Fruit fly (Drosophila melanogaster) whole organism, embryonic: ENCODE data around the gene PGAP1.

Experiments
- Awh ChIP-seq: fragments of 200-800 bp; sonication (Bioruptor generic); IDR thresholded peaks from 2 replicates; pipeline ENCODE4, ENCODE4 v1.3.6; 2022; ENCODE audit warnings: missing biosample characterization, missing genetic modification characterization
- CG1024 ChIP-seq: fragments of 200-800 bp; sonication (Bioruptor generic); IDR thresholded peaks from 2 replicates; pipeline ENCODE4 v1.3.6; 2022; ENCODE audit warnings: missing biosample characterization, missing genetic modification characterization
- CG10274 ChIP-seq: fragments of 200-800 bp; sonication (Bioruptor generic); optimal IDR thresholded peaks from 3 replicates; lab custom pipeline; 2017; ENCODE audit warnings: missing biosample characterization, mild to moderate bottlenecking, missing genetic modification characterization
- CG13424 ChIP-seq: fragments of 200-800 bp; sonication (Bioruptor generic); optimal IDR thresholded peaks from 2 replicates; lab custom pipeline; 2019; ENCODE audit warnings: missing biosample characterization, mild to moderate bottlenecking, missing genetic modification characterization, moderate library complexity
- CG16815 ChIP-seq: fragments of 200-800 bp; sonication (Bioruptor generic); optimal IDR thresholded peaks from 3 replicates; lab custom pipeline; 2017; ENCODE audit warnings: missing biosample characterization, mild to moderate bottlenecking, missing genetic modification characterization
- CG17328 ChIP-seq: fragments of 200-800 bp; sonication (Bioruptor generic); IDR thresholded peaks from 2 replicates; pipeline ENCODE4 v1.3.6; 2022; ENCODE audit warnings: missing biosample characterization, missing genetic modification characterization
- CG17361 ChIP-seq: fragments of 200-800 bp; sonication (Bioruptor generic); IDR thresholded peaks from 3 replicates; pipeline ENCODE4 v1.3.6; 2022; ENCODE audit warnings: missing biosample characterization, missing genetic modification characterization
- CG17912 ChIP-seq: fragments of 200-800 bp; sonication (Bioruptor generic); optimal IDR thresholded peaks from 2 replicates; lab custom pipeline; 2018; ENCODE audit warnings: missing biosample characterization, mild to moderate bottlenecking, missing genetic modification characterization
- CG32772 ChIP-seq: fragments of 200-800 bp; sonication (Bioruptor generic); IDR thresholded peaks from 2 replicates; pipeline ENCODE4 v1.3.6; 2022; ENCODE audit warnings: missing biosample characterization, missing genetic modification characterization
- CG33557 ChIP-seq: fragments of 200-800 bp; sonication (Bioruptor generic); optimal IDR thresholded peaks from 2 replicates; lab custom pipeline; 2019; ENCODE audit warnings: missing biosample characterization, mild to moderate bottlenecking, missing genetic modification characterization, moderate library complexity
- CG4328 ChIP-seq: fragments of 200-800 bp; sonication (Bioruptor generic); optimal IDR thresholded peaks from 3 replicates; lab custom pipeline; 2017; ENCODE audit warnings: missing biosample characterization, missing genetic modification reagents, missing genetic modification characterization
- CG4404 ChIP-seq: fragments of 200-800 bp; sonication (Bioruptor generic); IDR thresholded peaks from 2 replicates; pipeline ENCODE4 v1.3.6; 2022; ENCODE audit warnings: missing biosample characterization, missing genetic modification characterization
- CG4617 ChIP-seq: fragments of 200-800 bp; sonication (Bioruptor generic); optimal IDR thresholded peaks from 3 replicates; lab custom pipeline; 2016; ENCODE audit warnings: missing biosample characterization, missing genetic modification characterization, borderline replicate concordance
- CG6813 ChIP-seq: fragments of 200-800 bp; sonication (Bioruptor generic); optimal IDR thresholded peaks from 2 replicates; lab custom pipeline; 2017; ENCODE audit warnings: missing biosample characterization, missing genetic modification characterization, mild to moderate bottlenecking, moderate library complexity, missing genetic modification reagents
- CG7372 ChIP-seq: fragments of 200-800 bp; sonication (Bioruptor generic); IDR thresholded peaks from 2 replicates; pipeline ENCODE4 v1.3.6; 2022; ENCODE audit warnings: missing biosample characterization, missing genetic modification characterization
- CG7556 ChIP-seq: fragments of 200-800 bp; sonication (Bioruptor generic); optimal IDR thresholded peaks from 2 replicates; lab custom pipeline; 2017; ENCODE audit warnings: missing biosample characterization, mild to moderate bottlenecking, missing genetic modification characterization
- CG7745 ChIP-seq: fragments of 200-800 bp; sonication (Bioruptor generic); optimal IDR thresholded peaks from 2 replicates; lab custom pipeline; 2018; ENCODE audit warnings: missing biosample characterization, mild to moderate bottlenecking, missing genetic modification characterization, moderate library complexity
- CG7839 ChIP-seq: fragments of 200-800 bp; sonication (Bioruptor generic); optimal IDR thresholded peaks from 3 replicates; lab custom pipeline; 2018; ENCODE audit warnings: missing biosample characterization, mild to moderate bottlenecking, missing genetic modification characterization, moderate library complexity
- CG9932 ChIP-seq: fragments of 200-800 bp; sonication (Bioruptor generic); IDR thresholded peaks from 2 replicates; pipeline ENCODE4 v1.3.6; 2022; ENCODE audit warnings: missing biosample characterization, missing genetic modification characterization
- Dek ChIP-seq: fragments of 200-800 bp; sonication (Bioruptor generic); optimal IDR thresholded peaks from 3 replicates; lab custom pipeline; 2019; ENCODE audit warnings: missing biosample characterization, mild to moderate bottlenecking, missing genetic modification characterization, moderate library complexity
- Doc2 ChIP-seq: fragments of 200-800 bp; sonication (Bioruptor generic); IDR thresholded peaks from 2 replicates; pipeline ENCODE4 v1.3.6; 2022; ENCODE audit warnings: missing biosample characterization, missing genetic modification characterization
- Meics ChIP-seq: fragments of 200-800 bp; sonication (Bioruptor generic); optimal IDR thresholded peaks from 2 replicates; lab custom pipeline; 2017; ENCODE audit warnings: missing biosample characterization, mild to moderate bottlenecking, missing genetic modification characterization
- Oaz ChIP-seq: fragments of 200-800 bp; sonication (Bioruptor generic); IDR thresholded peaks from 2 replicates; pipeline ENCODE4 v1.3.6; 2022; ENCODE audit warnings: missing biosample characterization, missing genetic modification characterization
- Opbp ChIP-seq: fragments of 200-800 bp; sonication (Bioruptor generic); IDR thresholded peaks from 3 replicates; pipeline ENCODE4 v1.3.6; 2022; ENCODE audit warnings: missing biosample characterization, missing genetic modification characterization; ENCODE audit not compliant: partially characterized antibody
- Ravus ChIP-seq: fragments of 200-800 bp; sonication (Bioruptor generic); IDR thresholded peaks from 2 replicates; pipeline ENCODE4 v1.3.6; 2022; ENCODE audit warnings: missing biosample characterization, missing genetic modification characterization
- Sox102F ChIP-seq: fragments of 200-800 bp; sonication (Bioruptor generic); optimal IDR thresholded peaks from 2 replicates; lab custom pipeline; 2018; ENCODE audit warnings: missing biosample characterization, mild to moderate bottlenecking, missing genetic modification characterization, moderate library complexity
- TFAM ChIP-seq: fragments of 200-800 bp; sonication (Bioruptor generic); optimal IDR thresholded peaks from 2 replicates; lab custom pipeline; 2017; ENCODE audit warnings: missing biosample characterization, missing genetic modification characterization, inconsistent platforms
- al ChIP-seq: fragments of 200-800 bp; sonication (Bioruptor generic); IDR thresholded peaks from 2 replicates; pipeline ENCODE4 v1.3.6; 2022; ENCODE audit warnings: missing biosample characterization, missing genetic modification characterization
- cato ChIP-seq: fragments of 200-800 bp; sonication (Bioruptor generic); optimal IDR thresholded peaks from 2 replicates; lab custom pipeline; 2016; ENCODE audit warnings: missing biosample characterization, missing genetic modification characterization, borderline replicate concordance
- chinmo ChIP-seq: fragments of 200-800 bp; sonication (Bioruptor generic); IDR thresholded peaks from 4 replicates; pipeline ENCODE4 v1.3.6; 2022; ENCODE audit warnings: missing biosample characterization, missing genetic modification characterization; ENCODE audit not compliant: partially characterized antibody
- eve ChIP-seq, 2 experiments: fragments of >200 bp; optimal IDR thresholded peaks; 2 replicates each; lab custom pipeline; 2017; ENCODE audit warnings: missing biosample characterization in 2 of 2, missing genetic modification characterization in 2 of 2
- exex ChIP-seq: fragments of 200-800 bp; sonication (Bioruptor generic); optimal IDR thresholded peaks from 4 replicates; lab custom pipeline; 2018; ENCODE audit warnings: missing biosample characterization, mild to moderate bottlenecking, missing genetic modification characterization, moderate library complexity
- ftz-f1 ChIP-seq: fragments of 200-800 bp; sonication (Bioruptor generic); optimal IDR thresholded peaks from 2 replicates; lab custom pipeline; 2016; ENCODE audit warnings: missing biosample characterization, missing genetic modification characterization
- gfzf ChIP-seq: fragments of 200-800 bp; sonication (Bioruptor generic); optimal IDR thresholded peaks from 2 replicates; lab custom pipeline; 2016; ENCODE audit warnings: missing biosample characterization, mild to moderate bottlenecking, missing genetic modification characterization, moderate library complexity
- grn ChIP-seq: fragments of 200-800 bp; sonication (Bioruptor generic); optimal IDR thresholded peaks from 3 replicates; lab custom pipeline; 2017; ENCODE audit warnings: missing biosample characterization, missing genetic modification characterization
- her ChIP-seq: fragments of 200-800 bp; sonication (Bioruptor generic); optimal IDR thresholded peaks from 2 replicates; lab custom pipeline; 2016; ENCODE audit warnings: missing biosample characterization, missing genetic modification characterization
- hkb ChIP-seq, 2 experiments: fragments of 200-800 bp in 1 of 2; fragments of >200 bp in 1 of 2; sonication (Bioruptor generic) in 1 of 2; IDR thresholded peaks in 1 of 2; optimal IDR thresholded peaks in 1 of 2; 2 replicates each; pipeline versions ENCODE4 v1.3.6 to Lab custom; 2017 to 2022; ENCODE audit warnings: missing biosample characterization in 1 of 2, missing genetic modification characterization in 1 of 2
- klu ChIP-seq: fragments of 200-800 bp; sonication (Bioruptor generic); IDR thresholded peaks from 2 replicates; pipeline ENCODE4 v1.3.6; 2022; ENCODE audit warnings: missing biosample characterization, missing genetic modification characterization
- kni ChIP-seq: fragments of 200-800 bp; sonication (Bioruptor generic); optimal IDR thresholded peaks from 3 replicates; lab custom pipeline; 2017; ENCODE audit warnings: mild to moderate bottlenecking, missing biosample characterization, missing genetic modification reagents, missing genetic modification characterization
- nerfin-1 ChIP-seq: fragments of 200-800 bp; sonication (Bioruptor generic); optimal IDR thresholded peaks from 3 replicates; lab custom pipeline; 2019; ENCODE audit warnings: missing biosample characterization, mild to moderate bottlenecking, missing genetic modification characterization, moderate library complexity
- nom ChIP-seq: fragments of 200-800 bp; sonication (Bioruptor generic); optimal IDR thresholded peaks from 2 replicates; lab custom pipeline; 2017; ENCODE audit warnings: missing biosample characterization, missing genetic modification characterization, mild to moderate bottlenecking, moderate library complexity, missing genetic modification reagents
- onecut ChIP-seq: fragments of 200-800 bp; sonication (Bioruptor generic); IDR thresholded peaks from 2 replicates; pipeline ENCODE4 v1.3.6; 2022; ENCODE audit warnings: missing biosample characterization, missing genetic modification characterization
- pb ChIP-seq: fragments of 200-800 bp; sonication (Bioruptor generic); optimal IDR thresholded peaks from 3 replicates; lab custom pipeline; 2016; ENCODE audit warnings: missing biosample characterization, missing genetic modification characterization
- pnt ChIP-seq: fragments of 200-800 bp; sonication (Bioruptor generic); optimal IDR thresholded peaks from 3 replicates; lab custom pipeline; 2016; ENCODE audit warnings: missing biosample characterization, missing genetic modification characterization
- scrt ChIP-seq: fragments of 200-800 bp; sonication (Bioruptor generic); optimal IDR thresholded peaks from 2 replicates; lab custom pipeline; 2018; ENCODE audit warnings: missing biosample characterization, mild to moderate bottlenecking, missing genetic modification characterization, moderate library complexity
- sqz ChIP-seq: fragments of 200-800 bp; sonication (Bioruptor generic); optimal IDR thresholded peaks from 3 replicates; lab custom pipeline; 2018; ENCODE audit warnings: missing biosample characterization, mild to moderate bottlenecking, missing genetic modification characterization
- stwl ChIP-seq: fragments of 200-800 bp; sonication (Bioruptor generic); optimal IDR thresholded peaks from 3 replicates; lab custom pipeline; 2018; ENCODE audit warnings: missing biosample characterization, mild to moderate bottlenecking, missing genetic modification characterization, moderate library complexity
- tio ChIP-seq: fragments of 200-800 bp; sonication (Bioruptor generic); optimal IDR thresholded peaks from 2 replicates; lab custom pipeline; 2017; ENCODE audit warnings: missing biosample characterization, missing genetic modification characterization, inconsistent platforms
- usp ChIP-seq: fragments of >200 bp; optimal IDR thresholded peaks from 2 replicates; lab custom pipeline; 2017; ENCODE audit warnings: missing biosample characterization, missing genetic modification characterization

PGAP1 gene

dm6 chrX:5689417-5690215 lies at the start of gene PGAP1, which contains the start of gene cv (continued):
- no peak for TF ChIP-seq nerfin-1
- peak; percentile 63 for TF ChIP-seq CG9932 (GFP tag; lab: Robert Waterston, UW)
- no peak for TF ChIP-seq pnt
- TF ChIP-seq usp (GFP tag; lab: Kevin White, UChicago), result no peak
- TF ChIP-seq CG17361 (GFP tag; lab: Robert Waterston, UW), result peak; percentile 73; the same call in 2 of the 3 replicates
- TF ChIP-seq klu (GFP tag; lab: Robert Waterston, UW), result no peak
- no peak for TF ChIP-seq gfzf (GFP tag; lab: Kevin White, UChicago)
- TF ChIP-seq sqz (GFP tag; lab: Kevin White, UChicago), result no peak
- TF ChIP-seq CG7556 (GFP tag; lab: Kevin White, UChicago), result peak; percentile 18
- TF ChIP-seq pb (GFP tag; lab: Kevin White, UChicago), result no peak
- TF ChIP-seq CG4404 (GFP tag; lab: Robert Waterston, UW), result no peak
- TF ChIP-seq CG16815 (GFP tag; lab: Kevin White, UChicago), result no peak
- peak; percentile 30 for TF ChIP-seq Meics (GFP tag; lab: Kevin White, UChicago)
- peak; percentile 70; the same call in 1 of the 4 replicates for TF ChIP-seq chinmo (GFP tag; lab: Robert Waterston, UW)
- TF ChIP-seq CG4617, result peak; percentile 26
- no peak for TF ChIP-seq eve (GFP tag; optimal IDR thresholded peaks at IDR 0.05; lab: Kevin White, UChicago)
- peak; percentile 14 for TF ChIP-seq Sox102F
- peak; percentile 23 for TF ChIP-seq stwl (tag; lab: Kevin White, UChicago)
- TF ChIP-seq onecut, result no peak
- no peak for TF ChIP-seq Awh (GFP tag; lab: Robert Waterston, UW)
- TF ChIP-seq nom (GFP tag; lab: Kevin White, UChicago), result no peak
- TF ChIP-seq tio (GFP tag; lab: Kevin White, UChicago), result no peak
- TF ChIP-seq Ravus (GFP tag; lab: Robert Waterston, UW), result no peak
- TF ChIP-seq grn (GFP tag; lab: Kevin White, UChicago), result peak; percentile 87
- TF ChIP-seq scrt (GFP tag; lab: Kevin White, UChicago), result no peak
- no peak for TF ChIP-seq CG7372
- TF ChIP-seq Opbp (GFP tag; lab: Robert Waterston, UW), result peak; percentile 78; the same call in 2 of the 3 replicates
- TF ChIP-seq CG4328 (GFP tag; lab: Kevin White, UChicago), result no peak
- no peak for TF ChIP-seq CG6813 (GFP tag; lab: Kevin White, UChicago)
- TF ChIP-seq CG33557 (GFP tag; lab: Kevin White, UChicago), result no peak
- no peak for TF ChIP-seq ftz-f1
- TF ChIP-seq kni (GFP tag; lab: Kevin White, UChicago), result peak; percentile 85
- no peak for TF ChIP-seq hkb (optimal IDR thresholded peaks at IDR 0.05; lab: Kevin White, UChicago)
- TF ChIP-seq hkb (GFP tag; IDR thresholded peaks at IDR 0.05; lab: Robert Waterston, UW), result no peak
- TF ChIP-seq CG32772 (GFP tag; lab: Robert Waterston, UW), result no peak
- no peak for TF ChIP-seq CG7839 (tag; lab: Kevin White, UChicago)
- TF ChIP-seq CG13424 (tag; lab: Kevin White, UChicago), result peak; percentile 33
- no peak for TF ChIP-seq CG7745
- no peak for TF ChIP-seq CG17328
- TF ChIP-seq Doc2 (GFP tag; lab: Robert Waterston, UW), result no peak
- no peak for TF ChIP-seq exex
- no peak for TF ChIP-seq TFAM (GFP tag; lab: Kevin White, UChicago)
- TF ChIP-seq Oaz, result no peak
- peak; percentile 13 for TF ChIP-seq Dek (tag; lab: Kevin White, UChicago)
- no peak for TF ChIP-seq cato (GFP tag; lab: Kevin White, UChicago)
- TF ChIP-seq CG1024, result no peak
- no peak for TF ChIP-seq CG10274 (GFP tag; lab: Kevin White, UChicago)
- 0 out of 2 replicates have a peak, but pooled peaks have one; percentile 9 for TF ChIP-seq al
- no peak for TF ChIP-seq CG17912 (GFP tag; lab: Kevin White, UChicago)
- TF ChIP-seq her (GFP tag; lab: Kevin White, UChicago), result no peak
